Worm (Caenorhabditis elegans) whole organism, early embryonic: ENCODE data around the gene faah-6.

Experiments used
- B0310.2 ChIP-seq: sonication (generic microtip); optimal IDR thresholded peaks from 2 replicates; lab custom pipeline; 2016; ENCODE audit warnings: mild to moderate bottlenecking, missing genetic modification characterization, missing compliant biosample characterization
- F13C5.2 ChIP-seq: sonication (generic microtip); optimal IDR thresholded peaks from 2 replicates; lab custom pipeline; 2017; ENCODE audit warnings: mild to moderate bottlenecking, missing genetic modification characterization, inconsistent platforms, missing compliant biosample characterization
- aly-1 ChIP-seq: sonication (generic microtip); optimal IDR thresholded peaks from 2 replicates; lab custom pipeline; 2016; ENCODE audit warnings: missing genetic modification characterization, missing compliant biosample characterization
- ama-1 ChIP-seq: fragments of 150-350 bp; optimal IDR thresholded peaks from 2 replicates; lab custom pipeline; 2014
- ceh-13 ChIP-seq: fragments of 200-800 bp; sonication (Bioruptor generic); optimal IDR thresholded peaks from 2 replicates; lab custom pipeline; 2018; ENCODE audit warnings: mild to moderate bottlenecking, missing genetic modification characterization, missing compliant biosample characterization
- ceh-36 ChIP-seq: sonication (generic microtip); optimal IDR thresholded peaks from 2 replicates; lab custom pipeline; 2016; ENCODE audit warnings: missing genetic modification characterization, inconsistent platforms, missing compliant biosample characterization
- ets-7 ChIP-seq: sonication (generic microtip); optimal IDR thresholded peaks from 2 replicates; lab custom pipeline; 2016; ENCODE audit warnings: missing genotype, missing genetic modification characterization, missing compliant biosample characterization
- flt-1 ChIP-seq: fragments of 200-800 bp; sonication (Bioruptor generic); IDR thresholded peaks from 2 replicates; pipeline ENCODE4 v1.3.6; 2022; ENCODE audit warnings: missing genetic modification characterization, missing compliant biosample characterization
- hmbx-1 ChIP-seq: sonication (generic microtip); optimal IDR thresholded peaks from 2 replicates; lab custom pipeline; 2016; ENCODE audit warnings: mild to moderate bottlenecking, missing genetic modification characterization, missing compliant biosample characterization
- hmg-4 ChIP-seq: fragments of 200-800 bp; sonication (Bioruptor generic); optimal IDR thresholded peaks from 2 replicates; lab custom pipeline; 2018; ENCODE audit warnings: mild to moderate bottlenecking, missing genetic modification characterization, missing compliant biosample characterization
- hnd-1 ChIP-seq: sonication (generic microtip); optimal IDR thresholded peaks from 2 replicates; lab custom pipeline; 2016; ENCODE audit warnings: missing genetic modification characterization, missing compliant biosample characterization
- pes-1 ChIP-seq: fragments of 200-800 bp; sonication (Bioruptor generic); IDR thresholded peaks from 2 replicates; pipeline ENCODE4 v1.3.6; 2022; ENCODE audit warnings: missing genetic modification reagents, missing genetic modification characterization, missing compliant biosample characterization
- scrt-1 ChIP-seq: fragments of 200-800 bp; sonication (Bioruptor generic); IDR thresholded peaks from 2 replicates; pipeline ENCODE4 v1.3.6; 2022; ENCODE audit warnings: missing genetic modification characterization, missing compliant biosample characterization
- sea-1 ChIP-seq: fragments of 200-800 bp; sonication (Bioruptor generic); conservative IDR thresholded peaks from 2 replicates; pipeline ENCODE4 v1.3.6; 2022; ENCODE audit warnings: missing genetic modification characterization, missing compliant biosample characterization
- tbx-11 ChIP-seq: fragments of 200-800 bp; sonication (Bioruptor generic); IDR thresholded peaks from 2 replicates; pipeline ENCODE4 v1.3.6; 2022; ENCODE audit warnings: missing genetic modification characterization, missing compliant biosample characterization
- tbx-37 ChIP-seq: fragments of 200-800 bp; sonication (Bioruptor generic); conservative IDR thresholded peaks from 2 replicates; pipeline ENCODE4 v1.3.6; 2022; ENCODE audit warnings: missing genetic modification reagents, missing genetic modification characterization, missing compliant biosample characterization
- tra-4 ChIP-seq: sonication (generic microtip); optimal IDR thresholded peaks from 2 replicates; lab custom pipeline; 2017; ENCODE audit warnings: missing genetic modification characterization, missing compliant biosample characterization

faah-6 gene

ce11 chrIII:11666819-11667218, 16.6 kb downstream of the faah-6 start:
- no peak for TF ChIP-seq flt-1 (GFP tag; lab: Robert Waterston, UW)
- TF ChIP-seq ama-1 (lab: Kevin White, UChicago), result no peak
- TF ChIP-seq pes-1, result no peak
- TF ChIP-seq hnd-1 (tag; lab: Kevin White, UChicago), result no peak
- no peak for TF ChIP-seq F13C5.2 (tag; lab: Kevin White, UChicago)
- TF ChIP-seq hmg-4 (GFP tag; lab: Kevin White, UChicago), result no peak

ce11 chrIII:11669008-11669407, 18.8 kb downstream of the faah-6 start:
- TF ChIP-seq tra-4 (no peak), F13C5.2 (tag; lab: Kevin White, UChicago) (no peak), sea-1 (GFP tag; lab: Robert Waterston, UW) (no peak), flt-1 (GFP tag; lab: Robert Waterston, UW) (no peak), ceh-36 (tag; lab: Kevin White, UChicago) (no peak), aly-1 (tag; lab: Kevin White, UChicago) (no peak), scrt-1 (GFP tag; lab: Robert Waterston, UW) (no peak), tbx-11 (no peak), ceh-13 (GFP tag; lab: Kevin White, UChicago) (no peak), pes-1 (no peak), B0310.2 (tag; lab: Kevin White, UChicago) (no peak), hmg-4 (GFP tag; lab: Kevin White, UChicago) (no peak), ama-1 (lab: Kevin White, UChicago) (no peak), tbx-37 (GFP tag; lab: Robert Waterston, UW) (no peak), hnd-1 (tag; lab: Kevin White, UChicago) (no peak)

ce11 chrIII:11680514-11680913, 30.3 kb downstream of the faah-6 start:
- TF ChIP-seq ceh-13 (GFP tag; lab: Kevin White, UChicago) (no peak), F13C5.2 (tag; lab: Kevin White, UChicago) (no peak), tra-4 (no peak), aly-1 (tag; lab: Kevin White, UChicago) (no peak), ceh-36 (tag; lab: Kevin White, UChicago) (peak; percentile 46)

ce11 chrIII:11681461-11682014, 31.3 kb downstream of the faah-6 start:
- TF ChIP-seq hmbx-1 (tag; lab: Kevin White, UChicago) (no peak), tra-4 (no peak), ama-1 (lab: Kevin White, UChicago) (no peak), pes-1 (no peak), ceh-36 (tag; lab: Kevin White, UChicago) (no peak), sea-1 (GFP tag; lab: Robert Waterston, UW) (no peak), ets-7 (tag; lab: Kevin White, UChicago) (no peak), flt-1 (GFP tag; lab: Robert Waterston, UW) (no peak), hmg-4 (GFP tag; lab: Kevin White, UChicago) (no peak), tbx-11 (no peak), scrt-1 (GFP tag; lab: Robert Waterston, UW) (no peak; the same call in 1 of the 2 replicates), ceh-13 (GFP tag; lab: Kevin White, UChicago) (no peak), aly-1 (tag; lab: Kevin White, UChicago) (no peak), F13C5.2 (tag; lab: Kevin White, UChicago) (no peak), B0310.2 (tag; lab: Kevin White, UChicago) (no peak), tbx-37 (GFP tag; lab: Robert Waterston, UW) (no peak), hnd-1 (tag; lab: Kevin White, UChicago) (no peak)

ce11 chrIII:11683038-11683437, 32.8 kb downstream of the faah-6 start:
- TF ChIP-seq aly-1 (tag; lab: Kevin White, UChicago) (no peak), sea-1 (GFP tag; lab: Robert Waterston, UW) (no peak), ama-1 (lab: Kevin White, UChicago) (no peak), scrt-1 (GFP tag; lab: Robert Waterston, UW) (no peak), hnd-1 (tag; lab: Kevin White, UChicago) (no peak), ets-7 (tag; lab: Kevin White, UChicago) (no peak), flt-1 (GFP tag; lab: Robert Waterston, UW) (no peak), F13C5.2 (tag; lab: Kevin White, UChicago) (no peak), tbx-37 (GFP tag; lab: Robert Waterston, UW) (no peak), ceh-13 (GFP tag; lab: Kevin White, UChicago) (no peak), ceh-36 (tag; lab: Kevin White, UChicago) (no peak), hmbx-1 (tag; lab: Kevin White, UChicago) (no peak), pes-1 (no peak), hmg-4 (GFP tag; lab: Kevin White, UChicago) (no peak), tbx-11 (no peak), B0310.2 (tag; lab: Kevin White, UChicago) (no peak)

ce11 chrIII:11683790-11684189, 33.5 kb downstream of the faah-6 start:
- TF ChIP-seq hnd-1 (tag; lab: Kevin White, UChicago), result no peak
- TF ChIP-seq tbx-37 (GFP tag; lab: Robert Waterston, UW), result no peak
- no peak for TF ChIP-seq B0310.2 (tag; lab: Kevin White, UChicago)
- TF ChIP-seq ceh-13 (GFP tag; lab: Kevin White, UChicago), result no peak
- TF ChIP-seq aly-1 (tag; lab: Kevin White, UChicago), result no peak
- TF ChIP-seq tbx-11, result no peak
- no peak for TF ChIP-seq scrt-1 (GFP tag; lab: Robert Waterston, UW)
- TF ChIP-seq sea-1 (GFP tag; lab: Robert Waterston, UW), result no peak
- no peak for TF ChIP-seq pes-1
- TF ChIP-seq ceh-36 (tag; lab: Kevin White, UChicago), result no peak
- TF ChIP-seq flt-1 (GFP tag; lab: Robert Waterston, UW), result no peak

- no peak for TF ChIP-seq tbx-37 (GFP tag; lab: Robert Waterston, UW)
- TF ChIP-seq scrt-1 (GFP tag; lab: Robert Waterston, UW), result no peak
- TF ChIP-seq aly-1 (tag; lab: Kevin White, UChicago), result no peak
These were observed 34.5 kb downstream of the faah-6 start for ce11 chrIII:11684770-11685169.
